Fruit fly (Drosophila melanogaster): ENCODE results near the gene xit.

xit gene

DNA sequence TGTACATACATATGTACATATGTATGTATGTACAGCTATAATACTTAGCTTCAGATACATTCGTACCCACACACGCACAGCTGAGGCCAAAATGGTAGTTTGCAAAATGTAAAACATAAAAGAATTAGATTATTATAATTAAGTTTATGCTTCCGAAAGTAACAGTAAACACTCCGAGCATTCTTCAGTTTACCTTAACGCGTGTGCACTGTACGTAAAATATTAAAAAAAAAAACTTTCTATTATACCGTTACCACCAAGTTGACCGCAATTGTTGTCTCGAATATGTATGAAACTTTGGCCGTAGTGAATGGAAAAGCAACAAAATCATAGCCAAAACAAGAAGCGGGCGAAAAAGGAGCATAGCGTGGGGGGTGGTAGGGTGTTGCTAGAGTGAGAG lies 33.7 kb downstream of the xit start:
- peak; percentile 70 for TF ChIP-seq noc (tag; optimal IDR thresholded peaks at IDR 0.05)

DNA sequence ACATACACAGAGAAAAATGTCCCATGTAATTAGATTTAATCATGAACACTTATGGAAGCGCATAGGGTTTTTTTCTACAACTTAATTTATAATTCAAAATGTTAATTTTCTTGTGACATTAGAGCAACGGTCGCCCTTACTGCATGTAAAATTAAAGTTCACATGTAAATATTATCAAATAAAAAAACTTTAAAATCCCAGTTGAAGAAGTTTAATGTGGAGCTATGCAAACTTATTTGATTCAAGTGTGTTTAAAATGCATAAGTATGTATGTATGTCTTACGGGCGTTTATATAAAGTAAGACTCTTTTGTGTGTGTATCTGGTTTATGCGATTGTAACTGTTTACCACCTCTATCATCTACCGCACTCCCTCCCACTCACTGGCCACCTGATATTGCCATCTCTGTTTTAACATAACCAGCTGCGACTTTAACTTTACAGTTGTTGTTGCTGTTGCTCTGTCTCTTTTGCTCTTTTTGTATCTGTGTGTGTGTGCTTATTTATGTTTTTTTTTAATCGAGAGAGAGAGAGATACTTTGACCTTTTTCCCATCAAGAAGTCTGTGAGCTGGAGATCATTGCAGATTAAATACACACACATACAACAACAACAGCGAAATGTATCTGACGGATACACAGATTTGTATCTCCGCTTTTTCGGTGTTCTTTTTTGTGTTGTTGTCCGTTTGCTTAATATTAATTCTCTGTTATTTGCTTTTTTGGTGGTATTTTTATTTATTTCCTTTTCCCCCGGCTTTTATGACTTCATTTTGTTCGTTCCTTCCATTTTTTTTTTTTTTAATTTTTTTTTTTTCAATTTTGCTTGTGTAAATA lies 34.8 kb downstream of the xit start:
- TF ChIP-seq noc (tag; optimal IDR thresholded peaks at IDR 0.05), result peak; percentile 70

DNA sequence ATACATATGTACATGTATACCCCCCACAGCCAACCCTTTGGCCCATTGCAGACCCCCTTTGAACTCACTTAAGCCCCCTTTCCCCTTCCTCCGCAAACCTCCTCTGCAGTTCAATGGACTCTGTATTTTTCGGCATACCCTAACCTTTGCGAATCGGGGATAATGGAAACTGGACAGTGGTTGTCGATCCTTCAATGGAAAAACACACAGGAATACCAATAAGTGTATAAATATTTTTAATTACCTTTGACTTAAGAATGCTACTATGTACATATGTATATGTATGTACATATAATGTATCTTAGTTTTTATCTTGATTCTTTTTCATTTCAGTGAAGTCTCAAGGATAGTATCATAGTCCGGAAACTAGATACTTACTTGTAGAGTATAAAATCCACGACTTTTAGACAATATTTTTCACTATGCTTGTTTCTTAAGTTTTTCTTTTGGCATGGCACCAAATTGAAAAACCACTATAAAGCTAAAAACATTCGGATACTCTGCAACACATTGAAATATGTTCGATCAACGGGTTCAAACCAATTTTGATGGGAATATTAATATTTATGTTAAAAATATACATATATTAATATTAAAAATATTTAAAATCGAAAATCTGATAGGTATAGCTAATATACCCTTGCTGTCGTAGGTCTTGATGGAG lies 35.6 kb downstream of the xit start:
- TF ChIP-seq noc (tag; optimal IDR thresholded peaks at IDR 0.05), result peak; percentile 53

DNA sequence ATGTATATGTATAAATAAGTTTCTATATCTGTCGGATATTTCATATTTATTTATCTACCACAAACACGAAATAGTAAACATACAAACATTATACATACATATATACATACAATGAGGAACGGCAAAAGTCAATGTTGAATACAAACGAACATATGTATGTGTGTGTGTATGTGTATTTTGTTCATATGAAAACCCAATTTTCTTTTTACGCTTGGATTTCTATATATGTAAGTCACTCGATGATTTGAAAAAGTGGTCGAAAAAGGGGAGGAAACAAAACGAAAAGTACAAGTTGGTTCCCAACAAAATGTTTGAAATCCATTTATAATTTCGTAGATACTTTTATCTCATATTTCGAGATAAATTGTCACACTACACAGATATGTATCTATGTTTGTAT lies 36.5 kb downstream of the xit start:
- no peak for TF ChIP-seq noc (tag; optimal IDR thresholded peaks at IDR 0.05)

DNA sequence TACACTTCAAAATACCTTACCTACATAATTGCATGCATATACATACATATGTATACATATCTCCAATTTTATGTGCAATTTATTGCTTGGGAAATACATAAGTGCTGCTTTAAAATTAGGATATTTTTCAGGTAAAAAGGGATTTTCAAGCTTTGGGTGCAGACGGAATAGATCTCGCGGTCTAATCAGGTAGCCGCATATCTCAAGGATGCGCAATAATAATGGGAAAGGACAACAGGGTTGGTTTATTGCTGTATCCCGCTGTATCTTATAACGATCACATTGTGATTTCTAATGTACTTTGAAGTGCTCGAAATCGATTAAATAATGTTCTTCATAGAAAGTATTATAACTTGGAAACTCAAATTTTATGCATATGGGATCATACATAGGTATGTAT lies 36.9 kb downstream of the xit start:
- no peak for TF ChIP-seq noc (tag; optimal IDR thresholded peaks at IDR 0.05)

DNA sequence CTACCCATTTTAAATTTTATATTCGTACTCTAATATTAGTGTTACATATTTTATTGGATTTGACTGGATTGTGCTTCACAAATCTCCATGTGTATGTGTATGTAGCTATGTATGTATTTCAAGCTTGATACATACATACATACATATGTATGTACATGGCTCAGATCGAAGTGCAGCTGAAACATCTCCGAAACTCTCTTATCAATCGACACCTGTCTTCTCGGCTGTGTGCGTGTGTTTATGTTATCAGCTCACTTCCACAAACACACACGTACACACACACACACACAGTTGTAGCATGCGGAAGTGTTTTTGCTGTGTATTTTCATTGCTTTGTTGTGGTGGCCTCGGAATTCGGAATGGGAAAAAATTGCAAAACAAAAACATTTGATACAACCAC lies 38.4 kb downstream of the xit start:
- TF ChIP-seq noc (tag; optimal IDR thresholded peaks at IDR 0.05), result no peak

DNA sequence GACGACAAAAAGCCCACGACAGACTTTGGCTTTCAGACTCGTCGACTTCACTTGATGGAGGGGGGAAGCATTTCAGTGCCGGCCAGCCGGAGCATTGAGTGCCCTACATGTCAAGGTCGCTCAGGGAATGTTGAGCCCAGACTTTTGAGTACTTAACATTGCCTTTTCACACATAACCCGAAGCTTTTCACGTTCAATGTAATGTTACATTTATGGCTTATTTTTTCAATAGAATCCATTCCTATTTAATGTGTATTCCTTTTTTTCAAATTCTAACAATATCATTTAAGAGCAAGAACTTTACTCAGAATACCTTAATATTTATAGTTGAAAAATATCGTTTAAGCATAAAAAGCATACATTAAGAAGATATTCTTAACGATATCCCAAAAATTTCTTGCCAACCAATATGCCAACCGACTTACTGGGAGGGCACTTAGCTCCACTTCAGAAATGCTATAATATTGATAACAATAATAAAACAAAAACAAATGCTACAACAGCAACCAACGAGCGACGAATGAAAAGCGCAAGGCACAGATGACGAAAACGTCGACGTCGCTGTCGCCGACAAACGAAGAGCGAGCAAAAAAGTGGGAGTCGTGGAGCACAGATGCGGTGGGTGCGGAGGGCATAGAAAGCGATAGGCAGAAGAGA lies 39.1 kb downstream of the xit start:
- TF ChIP-seq noc (tag; optimal IDR thresholded peaks at IDR 0.05), result peak; percentile 71

DNA sequence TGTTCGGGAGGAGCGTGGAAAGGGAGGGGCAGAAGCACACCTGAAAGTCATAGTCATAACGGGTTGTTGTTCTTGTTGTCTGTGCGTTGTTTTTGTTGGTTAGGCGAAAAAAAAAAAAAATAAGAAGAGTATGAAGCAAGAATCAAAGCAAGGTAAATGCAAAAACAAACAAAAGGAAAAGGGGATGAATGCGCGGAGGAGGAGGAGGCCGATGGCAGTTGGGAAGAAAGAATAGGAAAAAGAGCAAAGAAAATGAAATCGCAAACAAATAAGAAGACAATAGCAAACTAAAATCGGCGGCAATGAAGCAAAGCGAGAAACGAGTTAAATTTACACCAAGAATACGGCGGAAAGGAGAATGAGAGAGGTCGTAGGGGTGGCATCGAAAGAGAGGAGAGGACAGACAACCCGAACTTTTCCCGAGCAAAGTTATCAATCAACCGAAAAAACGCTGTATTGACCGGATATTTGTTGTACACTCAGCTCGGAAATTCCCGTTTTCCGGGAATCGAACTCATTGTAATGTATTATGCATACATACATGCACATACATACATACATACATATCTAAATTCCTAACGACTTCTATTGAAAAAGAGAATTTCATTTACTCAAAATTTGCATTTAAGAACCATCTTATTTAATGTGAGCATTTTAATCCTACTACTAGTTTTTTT lies 39.7 kb downstream of the xit start:
- no peak for TF ChIP-seq noc (tag; optimal IDR thresholded peaks at IDR 0.05)

DNA sequence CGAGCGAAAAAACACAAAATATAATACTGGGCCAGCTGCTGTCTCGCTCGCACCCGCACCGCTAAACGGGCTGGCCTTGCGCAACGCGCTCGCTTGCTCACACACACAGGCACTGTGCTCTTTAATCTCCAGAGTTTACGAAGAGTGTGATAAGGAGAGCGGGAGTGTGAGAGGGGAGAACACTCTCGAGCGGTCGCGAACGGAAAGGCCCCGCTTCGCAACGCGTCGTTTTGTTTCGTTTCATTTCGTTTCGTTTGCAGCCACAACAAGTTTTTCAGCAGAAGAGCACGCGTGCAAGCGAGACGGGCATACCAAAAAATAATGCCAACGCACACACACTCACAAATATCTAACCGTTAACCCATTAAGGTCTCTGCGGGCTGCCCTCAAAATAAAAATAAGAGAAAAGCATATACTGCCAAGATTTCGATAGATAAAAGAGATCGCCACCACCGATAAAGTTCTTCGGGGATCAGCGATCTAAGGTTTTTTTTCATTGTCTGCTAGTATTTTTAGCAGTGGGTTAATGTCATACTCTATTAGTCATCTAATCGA lies 40.8 kb downstream of the xit start:
- peak; percentile 81 for TF ChIP-seq noc (tag; optimal IDR thresholded peaks at IDR 0.05)

DNA sequence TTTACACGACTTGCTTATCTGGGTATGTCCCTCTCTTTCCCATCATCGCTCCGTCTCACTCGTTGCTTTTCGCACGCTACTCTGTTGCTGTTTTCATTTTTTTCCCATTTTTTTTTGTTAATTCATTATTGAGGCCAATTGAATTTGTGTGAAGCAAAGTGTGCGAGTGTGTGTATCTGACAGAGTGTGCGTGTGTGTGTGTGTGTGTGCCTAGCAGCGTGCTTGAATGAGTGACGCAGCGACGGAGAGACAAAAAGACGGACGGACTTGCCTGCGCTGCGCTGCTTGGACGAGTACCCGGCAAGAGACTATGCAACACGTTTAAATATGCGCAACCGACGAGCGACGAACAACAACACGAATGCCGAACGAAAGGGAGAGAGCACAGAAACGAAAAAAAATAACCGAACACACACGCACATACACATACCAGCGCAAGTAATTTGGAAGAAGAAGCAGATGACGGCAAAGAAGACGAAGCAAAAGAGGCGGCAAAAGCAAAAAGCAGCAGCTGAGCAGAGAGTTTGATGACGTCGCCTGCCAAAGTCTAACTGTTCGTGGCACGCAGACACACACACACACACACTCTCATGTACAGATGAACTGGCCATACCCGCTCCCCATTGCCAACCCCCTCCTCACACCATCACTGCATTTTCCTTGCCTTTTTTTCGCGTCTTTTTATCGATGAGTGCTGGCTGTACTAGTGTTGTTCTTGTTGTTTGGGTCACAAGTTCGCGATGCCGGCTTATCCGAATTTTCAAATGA lies 41.9 kb downstream of the xit start:
- TF ChIP-seq noc (tag; optimal IDR thresholded peaks at IDR 0.05), result no peak

DNA sequence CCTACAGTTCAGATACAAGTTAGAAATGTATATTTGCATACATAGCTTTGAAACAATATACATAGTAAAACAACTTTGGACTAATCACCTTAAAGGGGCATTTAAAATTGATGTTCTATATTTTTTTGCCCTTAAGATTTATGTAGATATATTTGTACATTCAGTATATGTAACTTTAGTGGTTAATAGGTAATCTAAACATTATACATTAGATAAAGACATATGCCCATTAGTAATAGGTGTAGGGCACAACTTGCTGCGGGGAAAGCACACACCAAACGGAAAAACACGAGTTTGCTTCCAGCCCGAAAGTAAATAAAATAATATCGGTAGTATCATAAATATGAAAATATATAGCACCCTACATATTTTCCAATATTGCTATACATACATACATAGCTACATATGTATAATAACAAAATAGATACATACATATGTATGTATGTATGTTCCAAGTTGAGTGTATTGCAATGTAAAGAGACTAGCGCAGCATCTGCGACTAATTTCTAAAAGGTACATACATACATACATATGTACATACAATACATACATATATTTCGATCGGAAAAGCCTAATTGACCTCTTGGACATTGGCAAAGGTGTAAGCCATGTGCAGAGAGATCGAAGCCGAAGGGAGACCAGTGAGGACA lies 42.6 kb downstream of the xit start, which contains the start of gene CG43736:
Gene CG43736, plus strand, starts transcription at position 600 of the 650 bp plus-strand sequence.
- peak; percentile 97 for TF ChIP-seq noc (tag; optimal IDR thresholded peaks at IDR 0.05)

DNA sequence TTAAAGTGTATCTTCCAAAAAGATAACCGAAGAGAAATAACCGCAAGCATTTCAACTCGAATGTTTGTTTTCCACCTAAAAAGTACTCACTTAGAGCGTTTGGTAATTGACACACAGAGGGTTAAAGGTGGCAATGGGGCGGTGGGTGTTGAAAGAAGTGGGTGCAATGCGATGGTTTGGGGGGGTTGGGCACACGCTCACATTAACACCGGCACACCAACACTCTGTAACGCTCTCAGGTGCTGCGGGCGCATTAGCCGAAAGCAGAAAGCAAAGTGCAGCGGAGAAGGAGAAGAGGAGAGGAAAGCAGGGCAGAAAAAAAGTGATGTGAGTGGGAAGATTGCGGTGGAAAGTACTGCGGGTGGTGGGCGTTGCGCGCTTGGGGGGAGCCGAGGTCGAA lies 44.2 kb downstream of the xit start:
- no peak for TF ChIP-seq noc (tag; optimal IDR thresholded peaks at IDR 0.05)

DNA sequence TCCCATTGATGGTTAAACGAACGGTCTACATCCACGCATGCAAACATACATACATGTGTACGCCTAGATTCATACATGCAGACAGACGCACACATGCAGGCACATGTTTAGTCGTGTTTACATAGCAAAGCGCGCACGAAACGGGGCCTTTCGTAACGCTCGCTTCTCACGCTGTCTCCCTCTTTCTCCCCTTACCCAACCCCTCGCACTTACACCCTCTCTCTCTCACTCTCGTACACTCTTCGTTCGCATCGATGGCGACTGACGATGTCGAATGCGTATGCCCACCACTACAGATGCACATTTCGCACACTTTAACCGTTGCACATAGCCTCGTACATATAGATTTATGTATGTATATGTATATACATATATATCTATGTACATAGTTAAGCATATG lies 45.2 kb downstream of the xit start:
- TF ChIP-seq noc (tag; optimal IDR thresholded peaks at IDR 0.05), result no peak

DNA sequence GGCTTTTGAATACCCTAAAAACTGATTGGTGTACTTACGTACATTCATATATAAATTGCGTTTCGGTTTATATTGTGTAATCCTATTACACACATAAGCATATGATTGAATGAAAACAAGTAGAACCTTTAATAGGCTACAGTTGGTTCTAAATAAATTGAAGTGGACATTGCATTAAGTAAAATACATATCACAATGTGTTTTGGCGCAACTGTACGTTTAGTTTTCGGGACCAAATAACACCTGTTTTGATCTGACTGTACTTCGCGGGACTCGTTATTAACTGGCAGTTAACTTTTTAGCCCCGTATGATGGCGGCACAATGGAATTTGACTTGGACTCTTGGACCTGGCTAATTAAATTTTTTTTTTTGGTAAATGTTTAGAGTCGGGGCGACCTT lies 45.9 kb downstream of the xit start:
- no peak for TF ChIP-seq noc (tag; optimal IDR thresholded peaks at IDR 0.05)

Measured in whole organism, larva.